Fruit fly (Drosophila melanogaster) whole organism, adult: ENCODE measurements around the gene mRpL9.

Experiments used
- CG11617 ChIP-seq: fragments of 200-800 bp; sonication (Bioruptor generic); optimal IDR thresholded peaks from 2 replicates; lab custom pipeline; 2017; ENCODE audit warnings: mild to moderate bottlenecking, missing biosample characterization, missing genetic modification reagents, missing genetic modification characterization
- CG12768 ChIP-seq: fragments of 200-800 bp; sonication (Bioruptor generic); optimal IDR thresholded peaks from 2 replicates; lab custom pipeline; 2017; ENCODE audit warnings: missing biosample characterization, missing genetic modification characterization, mild to moderate bottlenecking, moderate library complexity, missing genetic modification reagents
- CG14711 ChIP-seq: fragments of 200-800 bp; sonication (Bioruptor generic); optimal IDR thresholded peaks from 2 replicates; lab custom pipeline; 2018; ENCODE audit warnings: missing biosample characterization, mild to moderate bottlenecking, missing genetic modification characterization, moderate library complexity
- CG1620 ChIP-seq: fragments of 200-800 bp; sonication (Bioruptor generic); optimal IDR thresholded peaks from 2 replicates; lab custom pipeline; 2016; ENCODE audit warnings: missing biosample characterization, missing genetic modification characterization
- CG33017 ChIP-seq: fragments of 200-800 bp; sonication (Bioruptor generic); optimal IDR thresholded peaks from 2 replicates; lab custom pipeline; 2018; ENCODE audit warnings: missing biosample characterization, mild to moderate bottlenecking, missing genetic modification characterization, moderate library complexity
- CG5204 ChIP-seq: fragments of 200-800 bp; sonication (Bioruptor generic); optimal IDR thresholded peaks from 2 replicates; lab custom pipeline; 2016; ENCODE audit warnings: missing biosample characterization, missing genetic modification characterization
- CG7045 ChIP-seq: fragments of 200-800 bp; sonication (Bioruptor generic); optimal IDR thresholded peaks from 2 replicates; lab custom pipeline; 2017; ENCODE audit warnings: missing biosample characterization, mild to moderate bottlenecking, missing genetic modification characterization
- CG7101 ChIP-seq: fragments of 200-800 bp; sonication (Bioruptor generic); optimal IDR thresholded peaks from 2 replicates; lab custom pipeline; 2018; ENCODE audit warnings: missing biosample characterization, mild to moderate bottlenecking, missing genetic modification characterization, moderate library complexity
- Clk ChIP-seq: fragments of 200-800 bp; sonication (Bioruptor generic); optimal IDR thresholded peaks from 2 replicates; lab custom pipeline; 2017; ENCODE audit warnings: missing biosample characterization, missing genetic modification characterization
- Hr96 ChIP-seq: fragments of 200-800 bp; sonication (Bioruptor generic); optimal IDR thresholded peaks from 2 replicates; lab custom pipeline; 2016; ENCODE audit warnings: missing biosample characterization, missing genetic modification characterization
- Mnt ChIP-seq: fragments of 200-800 bp; sonication (Bioruptor generic); optimal IDR thresholded peaks from 2 replicates; lab custom pipeline; 2016; ENCODE audit warnings: missing biosample characterization, mild to moderate bottlenecking, missing genetic modification characterization
- bab1 ChIP-seq: fragments of 200-800 bp; sonication (Bioruptor generic); optimal IDR thresholded peaks from 3 replicates; lab custom pipeline; 2019; ENCODE audit warnings: missing biosample characterization, mild to moderate bottlenecking, missing genetic modification characterization, moderate library complexity
- cic ChIP-seq: fragments of 200-800 bp; sonication (Bioruptor generic); optimal IDR thresholded peaks from 2 replicates; lab custom pipeline; 2017; ENCODE audit warnings: missing biosample characterization, mild to moderate bottlenecking, missing genetic modification characterization, moderate library complexity
- cnc ChIP-seq, 2 experiments: fragments of >200 bp; optimal IDR thresholded peaks; 2 replicates each; lab custom pipeline; 2017
- kay ChIP-seq: fragments of 200-800 bp; sonication (Bioruptor generic); peaks from one replicate; lab custom pipeline; 2016; ENCODE audit warnings: missing biosample characterization, missing genetic modification characterization, borderline replicate concordance
- ovo ChIP-seq: fragments of 200-800 bp; sonication (Bioruptor generic); optimal IDR thresholded peaks from 2 replicates; lab custom pipeline; 2016; ENCODE audit warnings: missing biosample characterization, missing genetic modification characterization
- pad ChIP-seq: fragments of 200-800 bp; sonication (Bioruptor generic); optimal IDR thresholded peaks from 3 replicates; lab custom pipeline; 2017; ENCODE audit warnings: missing biosample characterization, missing genetic modification characterization, mild to moderate bottlenecking, moderate library complexity, missing genetic modification reagents
- tj ChIP-seq: fragments of 200-800 bp; sonication (Bioruptor generic); optimal IDR thresholded peaks from 3 replicates; lab custom pipeline; 2017; ENCODE audit warnings: missing biosample characterization, mild to moderate bottlenecking, missing genetic modification characterization, moderate library complexity
- toe ChIP-seq: fragments of 200-800 bp; sonication (Bioruptor generic); optimal IDR thresholded peaks from 2 replicates; lab custom pipeline; 2016; ENCODE audit warnings: missing biosample characterization, missing genetic modification characterization

Gene mRpL9

DNA sequence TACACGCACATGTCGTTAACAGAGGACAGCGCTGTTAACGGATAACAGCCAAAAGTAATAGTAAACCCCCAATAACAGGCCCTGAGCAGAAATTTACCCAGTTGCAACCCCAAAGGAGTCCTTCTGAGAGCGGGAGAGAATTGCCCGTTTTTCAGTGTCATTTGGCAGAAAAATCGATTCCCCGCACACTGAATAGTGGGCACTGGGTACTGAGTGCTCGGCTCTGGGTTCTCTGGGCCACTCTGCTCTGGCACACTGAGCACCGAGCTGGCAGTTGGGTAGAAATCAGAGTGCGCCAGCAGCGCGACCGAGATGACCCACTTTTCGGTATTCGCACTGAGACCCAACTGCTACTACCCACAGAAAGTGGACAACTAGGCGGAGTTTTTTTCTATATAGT lies 43.9 kb downstream of the mRpL9 start, which contains the start of gene Rbp:
Rbp (plus strand) TSS at position 239 of the 400 bp plus-strand sequence.
- TF ChIP-seq CG5204 (no peak), tj (GFP tag; lab: Kevin White, UChicago) (no peak), bab1 (GFP tag; lab: Kevin White, UChicago) (no peak), cnc (optimal IDR thresholded peaks at IDR 0.05; lab: Kevin White, UChicago) (no peak), CG7101 (tag; lab: Kevin White, UChicago) (no peak), CG1620 (GFP tag; lab: Kevin White, UChicago) (no peak), CG11617 (GFP tag; lab: Kevin White, UChicago) (no peak), CG12768 (GFP tag; lab: Kevin White, UChicago) (no peak), Clk (no peak), CG7045 (GFP tag; lab: Kevin White, UChicago) (no peak), pad (no peak), kay (GFP tag; lab: Kevin White, UChicago) (no peak), CG14711 (no peak), Mnt (GFP tag; lab: Kevin White, UChicago) (no peak), ovo (GFP tag; lab: Kevin White, UChicago) (no peak), Hr96 (no peak)

DNA sequence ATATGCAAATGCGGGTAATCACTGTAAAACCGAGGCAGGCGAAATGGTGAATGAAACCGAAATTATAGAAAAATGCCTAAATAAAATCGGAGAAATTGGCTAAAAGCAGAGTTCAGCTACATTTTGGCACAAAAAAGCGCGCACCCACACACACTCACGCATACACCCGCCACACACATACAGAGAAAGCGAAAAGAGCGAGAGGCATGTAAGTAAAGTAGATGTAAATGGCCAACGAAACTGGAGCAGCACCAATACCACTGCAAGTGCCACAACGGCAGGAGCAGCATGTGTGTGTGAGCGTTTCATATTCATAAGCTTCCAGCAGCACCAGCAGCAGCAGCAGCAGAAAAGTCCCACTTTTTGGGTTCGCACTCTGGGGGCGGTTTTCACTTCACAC lies 44.9 kb downstream of the mRpL9 start:
- TF ChIP-seq cnc (optimal IDR thresholded peaks at IDR 0.05; lab: Kevin White, UChicago) (no peak), ovo (GFP tag; lab: Kevin White, UChicago) (no peak), CG1620 (GFP tag; lab: Kevin White, UChicago) (no peak), CG7045 (GFP tag; lab: Kevin White, UChicago) (no peak), kay (GFP tag; lab: Kevin White, UChicago) (no peak), Mnt (GFP tag; lab: Kevin White, UChicago) (no peak), Hr96 (no peak), pad (no peak), CG11617 (GFP tag; lab: Kevin White, UChicago) (no peak), bab1 (GFP tag; lab: Kevin White, UChicago) (no peak), CG33017 (tag; lab: Kevin White, UChicago) (no peak), cic (GFP tag; lab: Kevin White, UChicago) (no peak), tj (GFP tag; lab: Kevin White, UChicago) (no peak), CG14711 (no peak), Clk (no peak), toe (no peak)

DNA sequence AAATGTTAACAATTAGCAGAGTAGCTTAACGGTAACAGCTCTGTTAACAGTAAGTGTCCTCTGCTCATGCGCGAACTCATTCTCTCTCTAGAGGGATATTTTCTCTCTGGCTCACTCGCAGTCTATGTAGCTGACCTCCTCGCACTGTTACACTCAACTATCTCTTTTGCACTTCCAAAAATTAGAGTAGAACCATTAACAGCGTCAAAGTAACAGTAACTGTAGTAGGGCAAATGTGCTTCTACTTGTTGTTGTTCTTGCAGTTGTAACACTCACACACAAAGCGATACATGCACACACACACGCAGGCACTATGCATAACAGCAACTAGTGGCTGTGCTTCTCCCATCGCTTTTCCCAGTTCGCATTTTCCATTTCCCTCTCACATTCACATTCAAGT lies 48.5 kb downstream of the mRpL9 start:
- no peak for TF ChIP-seq Clk
- no peak for TF ChIP-seq Mnt (GFP tag; lab: Kevin White, UChicago)
- no peak for TF ChIP-seq CG1620 (GFP tag; lab: Kevin White, UChicago)
- no peak for TF ChIP-seq CG7101 (tag; lab: Kevin White, UChicago)
- no peak for TF ChIP-seq Hr96
- no peak for TF ChIP-seq CG33017 (tag; lab: Kevin White, UChicago)
- TF ChIP-seq toe = no peak
- no peak for TF ChIP-seq CG12768 (GFP tag; lab: Kevin White, UChicago)
- TF ChIP-seq bab1 (GFP tag; lab: Kevin White, UChicago) = no peak
- TF ChIP-seq ovo (GFP tag; lab: Kevin White, UChicago) = no peak
- TF ChIP-seq cic (GFP tag; lab: Kevin White, UChicago) = no peak
- no peak for TF ChIP-seq CG11617 (GFP tag; lab: Kevin White, UChicago)
- TF ChIP-seq pad = no peak
